Fruit fly (Drosophila melanogaster): ENCODE results near the gene CG6138.

CG6138 gene

DNA sequence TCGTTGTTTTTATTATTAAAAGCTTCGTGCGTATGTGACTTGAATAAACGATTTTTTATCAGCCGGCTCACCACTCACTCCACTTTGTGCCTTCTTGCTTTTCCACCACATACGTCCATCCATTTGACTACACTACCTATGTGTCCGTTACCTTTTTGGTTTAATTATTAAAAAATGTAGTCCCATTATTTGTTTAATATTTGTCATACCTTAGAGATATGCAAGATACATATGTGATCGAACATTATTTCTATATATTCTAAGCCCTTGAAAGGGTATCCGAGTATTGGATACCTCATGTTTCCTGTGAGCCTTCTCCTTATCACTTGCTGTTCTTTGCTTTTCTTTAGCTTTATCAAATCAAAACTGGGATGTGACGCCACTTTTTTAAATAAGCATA is 47.8 kb upstream of the CG6138 start (continued):
- TF ChIP-seq CG11723 (GFP tag; optimal IDR thresholded peaks at IDR 0.05) (no peak), Max (GFP tag; optimal IDR thresholded peaks at IDR 0.05) (peak; percentile 22), odd (GFP tag; optimal IDR thresholded peaks at IDR 0.05) (peak; percentile 14), vvl (GFP tag; IDR thresholded peaks at IDR 0.05) (peak; percentile 85), Hr3 (GFP tag; optimal IDR thresholded peaks at IDR 0.05) (peak; percentile 36), her (GFP tag; optimal IDR thresholded peaks at IDR 0.05) (no peak), eyg (GFP tag; optimal IDR thresholded peaks at IDR 0.05) (no peak), Ets65A (GFP tag) (peak; percentile 68), sim (GFP tag; IDR thresholded peaks at IDR 0.05) (0 out of 2 replicates have a peak, but pooled peaks have one; percentile 13), Camta (GFP tag; optimal IDR thresholded peaks at IDR 0.05) (peak; percentile 10), CG18764 (GFP tag; optimal IDR thresholded peaks at IDR 0.05) (peak; percentile 2), usp (GFP tag; optimal IDR thresholded peaks at IDR 0.05) (no peak), repo (GFP tag; optimal IDR thresholded peaks at IDR 0.05) (no peak), CG17568 (GFP tag; optimal IDR thresholded peaks at IDR 0.05) (peak; percentile 36), org-1 (GFP tag; optimal IDR thresholded peaks at IDR 0.05) (peak; percentile 50), H2.0 (GFP tag; IDR thresholded peaks at IDR 0.05) (peak; percentile 53; the same call in 1 of the 2 replicates), danr (GFP tag; IDR thresholded peaks at IDR 0.05) (peak; percentile 57; the same call in 1 of the 2 replicates), Atf6 (GFP tag; IDR thresholded peaks at IDR 0.05) (peak; percentile 79), HLH3B (GFP tag; IDR thresholded peaks at IDR 0.05) (peak; percentile 71), crol (GFP tag; IDR thresholded peaks at IDR 0.05) (0 out of 2 replicates have a peak, but pooled peaks have one; percentile 7), CG9876 (GFP tag; optimal IDR thresholded peaks at IDR 0.05) (no peak), Pdp1 (GFP tag; optimal IDR thresholded peaks at IDR 0.05) (peak; percentile 21 to 37), oc (tag; optimal IDR thresholded peaks at IDR 0.05) (no peak), CG9797 (GFP tag; optimal IDR thresholded peaks at IDR 0.05) (no peak), ATbp (GFP tag; optimal IDR thresholded peaks at IDR 0.05) (peak; percentile 54), p53 (GFP tag; optimal IDR thresholded peaks at IDR 0.05) (no peak), CG10979 (tag; optimal IDR thresholded peaks at IDR 0.05) (peak; percentile 43), CG8478 (optimal IDR thresholded peaks at IDR 0.05) (no peak), ab (GFP tag; optimal IDR thresholded peaks at IDR 0.05) (no peak), CG14014 (GFP tag; IDR thresholded peaks at IDR 0.05) (peak; percentile 64), NFAT (GFP tag; IDR thresholded peaks at IDR 0.05) (no peak), fd96Cb (tag; optimal IDR thresholded peaks at IDR 0.05) (peak; percentile 29), CHES-1-like (GFP tag; optimal IDR thresholded peaks at IDR 0.05) (peak; percentile 23), al (GFP tag; IDR thresholded peaks at IDR 0.05) (peak; percentile 59; the same call in 1 of the 2 replicates), CG10366 (GFP tag; IDR thresholded peaks at IDR 0.05) (peak; percentile 64), Rx (GFP tag; IDR thresholded peaks at IDR 0.05) (no peak; the same call in 1 of the 2 replicates), tin (GFP tag; optimal IDR thresholded peaks at IDR 0.05) (no peak), chinmo (GFP tag; IDR thresholded peaks at IDR 0.05; ENCODE audit: partially characterized antibody) (no peak), CG16779 (GFP tag; IDR thresholded peaks at IDR 0.05) (no peak), Eip74EF (GFP tag; optimal IDR thresholded peaks at IDR 0.05) (peak in 1 of 2 experiments; percentile 41), CG4404 (GFP tag; IDR thresholded peaks at IDR 0.05) (no peak), CG13775 (GFP tag; optimal IDR thresholded peaks at IDR 0.05) (no peak), lov (optimal IDR thresholded peaks at IDR 0.05) (no peak), lov (GFP tag; IDR thresholded peaks at IDR 0.05) (no peak), Gug (GFP tag; IDR thresholded peaks at IDR 0.05) (peak; percentile 47; the same call in 2 of the 4 replicates), CG2129 (GFP tag; IDR thresholded peaks at IDR 0.05; ENCODE audit: partially characterized antibody) (no peak), ase (GFP tag; IDR thresholded peaks at IDR 0.05) (peak; percentile 49; the same call in 2 of the 3 replicates), CG17186 (GFP tag; optimal IDR thresholded peaks at IDR 0.05) (no peak), Doc2 (GFP tag; IDR thresholded peaks at IDR 0.05) (no peak), luna (GFP tag; optimal IDR thresholded peaks at IDR 0.05) (no peak), prd (optimal IDR thresholded peaks at IDR 0.05) (no peak), prd (GFP tag; IDR thresholded peaks at IDR 0.05) (peak; percentile 64), Sry-β (GFP tag; optimal IDR thresholded peaks at IDR 0.05) (no peak)

All from whole organism, embryonic.